Worm (Caenorhabditis elegans): Measurements from ENCODE around the gene C47E12.14.

DNA sequence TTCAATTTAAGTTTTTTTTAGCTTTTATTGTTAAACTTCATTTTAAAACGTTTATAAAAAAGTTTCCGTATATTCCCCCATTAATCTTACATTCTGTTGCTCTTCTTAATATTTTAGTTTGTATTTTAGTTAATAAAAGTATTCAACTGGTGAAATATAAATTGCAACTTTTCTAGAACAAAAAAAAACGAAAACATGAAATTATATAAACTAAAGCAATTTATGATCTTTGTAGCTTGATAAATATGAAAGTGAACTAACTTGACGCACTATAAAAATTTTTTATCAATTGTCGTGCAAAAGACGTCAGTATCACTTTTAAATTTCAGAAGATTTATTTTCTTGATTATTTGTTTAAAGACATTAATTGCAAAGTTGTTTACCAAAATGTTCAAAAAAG, 41.4 kb upstream of the C47E12.14 start, which contains the start of gene F44D12.2:
- TF ChIP-seq zag-1 (tag; optimal IDR thresholded peaks at IDR 0.05) = no peak
- TF ChIP-seq ama-1 (optimal IDR thresholded peaks at IDR 0.05) = no peak
- TF ChIP-seq nhr-19 (GFP tag; conservative IDR thresholded peaks at IDR 0.05) = no peak
- no peak for TF ChIP-seq jun-1 (tag; optimal IDR thresholded peaks at IDR 0.05)
- no peak for TF ChIP-seq nhr-12 (tag; optimal IDR thresholded peaks at IDR 0.05)
- TF ChIP-seq hlh-17 (GFP tag; optimal IDR thresholded peaks at IDR 0.05; ENCODE audit: borderline replicate concordance) = no peak
